Worm (Caenorhabditis elegans): ENCODE data around the gene F08F3.10.
A peak's percentile ranks its signal among the peaks of the same experiment; 100 is the strongest.

F08F3.10 gene

ce11 chrV:5426337-5426736, 13.2 kb downstream of the F08F3.10 start:
- no peak for TF ChIP-seq alr-1 (tag; optimal IDR thresholded peaks at IDR 0.05)
- no peak for TF ChIP-seq lin-13 (GFP tag; optimal IDR thresholded peaks at IDR 0.05)
- TF ChIP-seq ama-1 (optimal IDR thresholded peaks at IDR 0.05) = no peak
- no peak for TF ChIP-seq nhr-11 (tag; optimal IDR thresholded peaks at IDR 0.05)
- peak; percentile 72 for TF ChIP-seq ceh-16 (tag; optimal IDR thresholded peaks at IDR 0.05)
- TF ChIP-seq elt-1 (tag; optimal IDR thresholded peaks at IDR 0.05) = peak; percentile 86
- no peak for TF ChIP-seq lin-39 (tag; optimal IDR thresholded peaks at IDR 0.05)
- no peak for TF ChIP-seq ZK546.5 (tag; optimal IDR thresholded peaks at IDR 0.05)
- no peak for TF ChIP-seq unc-62 (GFP tag; optimal IDR thresholded peaks at IDR 0.05)
- TF ChIP-seq aly-2 (tag; optimal IDR thresholded peaks at IDR 0.05) = no peak
- no peak for TF ChIP-seq nhr-77 (tag; optimal IDR thresholded peaks at IDR 0.05)
- no peak for TF ChIP-seq lsy-2 (tag; optimal IDR thresholded peaks at IDR 0.05)
- no peak for TF ChIP-seq nhr-12 (tag; optimal IDR thresholded peaks at IDR 0.05)
- TF ChIP-seq peb-1 (tag; optimal IDR thresholded peaks at IDR 0.05) = no peak
- no peak for TF ChIP-seq sem-4 (tag; optimal IDR thresholded peaks at IDR 0.05)
- no peak for TF ChIP-seq lin-11 (tag; optimal IDR thresholded peaks at IDR 0.05)
- no peak for TF ChIP-seq ztf-1 (GFP tag; conservative IDR thresholded peaks at IDR 0.05)
- TF ChIP-seq nhr-23 (tag; optimal IDR thresholded peaks at IDR 0.05) = peak; percentile 65
- TF ChIP-seq dmd-4 (tag; optimal IDR thresholded peaks at IDR 0.05) = no peak
- no peak for TF ChIP-seq Y55F3AM.14 (GFP tag; optimal IDR thresholded peaks at IDR 0.05)
- TF ChIP-seq sma-9 (GFP tag; optimal IDR thresholded peaks at IDR 0.05) = peak; percentile 67
- TF ChIP-seq sma-9 (tag; optimal IDR thresholded peaks at IDR 0.05) = no peak
- no peak for TF ChIP-seq egl-27 (tag; optimal IDR thresholded peaks at IDR 0.05)
- TF ChIP-seq mab-5 (tag; optimal IDR thresholded peaks at IDR 0.05) = no peak
- TF ChIP-seq nhr-129 (tag; optimal IDR thresholded peaks at IDR 0.05) = no peak
- no peak for TF ChIP-seq mdl-1 (tag; optimal IDR thresholded peaks at IDR 0.05)
- no peak for TF ChIP-seq crh-2 (tag; optimal IDR thresholded peaks at IDR 0.05)
- TF ChIP-seq unc-55 (GFP tag; optimal IDR thresholded peaks at IDR 0.05) = no peak
- TF ChIP-seq ztf-11 (tag; optimal IDR thresholded peaks at IDR 0.05) = no peak
- no peak for TF ChIP-seq nhr-10 (tag; optimal IDR thresholded peaks at IDR 0.05)
- no peak for TF ChIP-seq R02D3.7 (tag; optimal IDR thresholded peaks at IDR 0.05)
- TF ChIP-seq F13H6.1 (tag; optimal IDR thresholded peaks at IDR 0.05) = no peak
- no peak for TF ChIP-seq C34F6.9 (tag; optimal IDR thresholded peaks at IDR 0.05)
- TF ChIP-seq fos-1 (tag; optimal IDR thresholded peaks at IDR 0.05) = no peak
- TF ChIP-seq snpc-4 (tag; optimal IDR thresholded peaks at IDR 0.05) = no peak
- no peak for TF ChIP-seq nhr-237 (tag; optimal IDR thresholded peaks at IDR 0.05)
- TF ChIP-seq blmp-1 (tag; optimal IDR thresholded peaks at IDR 0.05; ENCODE audit: insufficient read depth) = no peak
- TF ChIP-seq sma-3 (GFP tag; optimal IDR thresholded peaks at IDR 0.05) = no peak
- no peak for TF ChIP-seq zag-1 (tag; optimal IDR thresholded peaks at IDR 0.05)
- no peak for TF ChIP-seq ceh-82 (tag; optimal IDR thresholded peaks at IDR 0.05)
- no peak for TF ChIP-seq mbf-1 (tag; optimal IDR thresholded peaks at IDR 0.05)
- no peak for TF ChIP-seq elt-3 (tag; optimal IDR thresholded peaks at IDR 0.05)
- TF ChIP-seq skn-1 (tag; optimal IDR thresholded peaks at IDR 0.05) = no peak
- peak; percentile 28 for TF ChIP-seq nhr-25 (tag; optimal IDR thresholded peaks at IDR 0.05)

ce11 chrV:5427860-5428259, 14.7 kb downstream of the F08F3.10 start, which contains the start of gene rhr-1:
TSS of gene rhr-1 (plus strand) at chrV:5428160.
- TF ChIP-seq ceh-82 (tag; optimal IDR thresholded peaks at IDR 0.05) (no peak), F13H6.1 (tag; optimal IDR thresholded peaks at IDR 0.05) (no peak), ztf-1 (GFP tag; conservative IDR thresholded peaks at IDR 0.05) (no peak), lin-13 (GFP tag; optimal IDR thresholded peaks at IDR 0.05) (no peak), alr-1 (tag; optimal IDR thresholded peaks at IDR 0.05) (no peak), egl-27 (tag; optimal IDR thresholded peaks at IDR 0.05) (no peak), lin-11 (tag; optimal IDR thresholded peaks at IDR 0.05) (no peak), mdl-1 (tag; optimal IDR thresholded peaks at IDR 0.05) (no peak), fos-1 (tag; optimal IDR thresholded peaks at IDR 0.05) (no peak), unc-39 (tag; optimal IDR thresholded peaks at IDR 0.05) (no peak), ceh-16 (tag; optimal IDR thresholded peaks at IDR 0.05) (no peak), mab-5 (tag; optimal IDR thresholded peaks at IDR 0.05) (no peak), ZK546.5 (tag; optimal IDR thresholded peaks at IDR 0.05) (no peak), skn-1 (tag; optimal IDR thresholded peaks at IDR 0.05) (no peak), lsy-2 (tag; optimal IDR thresholded peaks at IDR 0.05) (no peak), elt-1 (tag; optimal IDR thresholded peaks at IDR 0.05) (no peak), blmp-1 (tag; optimal IDR thresholded peaks at IDR 0.05; ENCODE audit: insufficient read depth) (no peak), zag-1 (tag; optimal IDR thresholded peaks at IDR 0.05) (no peak), nhr-129 (tag; optimal IDR thresholded peaks at IDR 0.05) (no peak), ama-1 (optimal IDR thresholded peaks at IDR 0.05) (no peak)

All from whole organism, L2 larva.